Worm (Caenorhabditis elegans) whole organism, late embryonic: ENCODE data around the gene srm-5.

Source experiments
- elt-2 ChIP-seq: sonication (generic microtip); optimal IDR thresholded peaks from 2 replicates; lab custom pipeline; 2016; ENCODE audit warnings: missing genetic modification reagents, missing genetic modification characterization, missing compliant biosample characterization
- fkh-10 ChIP-seq: fragments of 150-350 bp; optimal IDR thresholded peaks from 2 replicates; lab custom pipeline; 2014; ENCODE audit warnings: missing biosample characterization, missing genetic modification reagents, missing genetic modification characterization
- hlh-8 ChIP-seq: sonication (generic microtip); optimal IDR thresholded peaks from 2 replicates; lab custom pipeline; 2016; ENCODE audit warnings: missing genotype, missing genetic modification characterization, missing compliant biosample characterization
- nfya-1 ChIP-seq: sonication (generic microtip); optimal IDR thresholded peaks from 2 replicates; lab custom pipeline; 2017; ENCODE audit warnings: missing genetic modification characterization, mild to moderate bottlenecking, missing compliant biosample characterization, antibody characterized with exemption, moderate library complexity
- nhr-11 ChIP-seq: fragments of 150-350 bp; optimal IDR thresholded peaks from 2 replicates; lab custom pipeline; 2014; ENCODE audit warnings: missing biosample characterization, missing genetic modification characterization

DNA sequence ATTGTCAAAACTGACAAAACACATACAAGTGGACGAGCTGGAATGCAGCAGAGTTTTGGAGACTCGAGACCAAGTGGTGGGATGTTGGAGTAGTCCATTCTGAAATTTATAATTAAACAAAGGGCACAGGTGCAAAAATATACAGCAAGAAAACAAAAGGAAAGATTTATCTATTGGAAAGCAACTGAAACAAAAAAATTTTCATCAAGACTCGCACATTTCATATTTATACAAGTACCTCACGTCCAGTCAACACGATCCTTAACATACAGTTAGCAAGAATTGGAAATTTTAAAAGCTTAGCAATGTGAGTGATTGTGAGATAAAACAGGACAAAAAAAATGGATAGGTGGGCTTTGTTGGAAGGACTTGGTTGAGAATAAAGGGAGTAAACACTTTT lies 20.8 kb upstream of the srm-5 start, which contains the start of gene F47B8.1:
- no peak for TF ChIP-seq fkh-10
- TF ChIP-seq elt-2 (tag; lab: Kevin White, UChicago) = no peak
- no peak for TF ChIP-seq hlh-8
- no peak for TF ChIP-seq nfya-1 (tag; lab: Kevin White, UChicago)
- TF ChIP-seq nhr-11 (tag; lab: Kevin White, UChicago) = no peak
